Fruit fly (Drosophila melanogaster) whole organism, embryonic: ENCODE results near the gene CG3117.

Experiments
- CG10147 ChIP-seq: fragments of 200-800 bp; sonication (Bioruptor generic); optimal IDR thresholded peaks from 2 replicates; lab custom pipeline; 2019; ENCODE audit warnings: missing biosample characterization, mild to moderate bottlenecking, missing genetic modification characterization, moderate library complexity
- CG10565 ChIP-seq: fragments of 200-800 bp; sonication (Bioruptor generic); optimal IDR thresholded peaks from 3 replicates; lab custom pipeline; 2016; ENCODE audit warnings: missing biosample characterization, mild to moderate bottlenecking, missing genetic modification characterization
- CG12659 ChIP-seq: fragments of 200-800 bp; sonication (Bioruptor generic); optimal IDR thresholded peaks from 3 replicates; lab custom pipeline; 2017; ENCODE audit warnings: mild to moderate bottlenecking, missing biosample characterization, missing genetic modification reagents, missing genetic modification characterization
- CG12769 ChIP-seq: fragments of 200-800 bp; sonication (Bioruptor generic); optimal IDR thresholded peaks from 2 replicates; lab custom pipeline; 2019; ENCODE audit warnings: missing biosample characterization, mild to moderate bottlenecking, missing genetic modification characterization, moderate library complexity
- CG14441 ChIP-seq: fragments of 200-800 bp; sonication (Bioruptor generic); IDR thresholded peaks from 2 replicates; pipeline ENCODE4 v1.3.6; 2022; ENCODE audit warnings: missing biosample characterization, missing genetic modification characterization
- CG14860 ChIP-seq: fragments of 200-800 bp; sonication (Bioruptor generic); IDR thresholded peaks from 3 replicates; pipeline ENCODE4 v1.3.6; 2022; ENCODE audit warnings: missing biosample characterization, missing genetic modification characterization; ENCODE audit not compliant: partially characterized antibody
- CG14965 ChIP-seq: fragments of 200-800 bp; sonication (Bioruptor generic); optimal IDR thresholded peaks from 2 replicates; lab custom pipeline; 2016; ENCODE audit warnings: missing biosample characterization, missing genetic modification characterization, borderline replicate concordance
- CG2116 ChIP-seq: fragments of 200-800 bp; sonication (Bioruptor generic); optimal IDR thresholded peaks from 3 replicates; lab custom pipeline; 2018; ENCODE audit warnings: missing biosample characterization, mild to moderate bottlenecking, missing genetic modification characterization
- CG2202 ChIP-seq: fragments of 200-800 bp; sonication (Bioruptor generic); optimal IDR thresholded peaks from 2 replicates; lab custom pipeline; 2018; ENCODE audit warnings: missing biosample characterization, mild to moderate bottlenecking, missing genetic modification characterization
- CG2678 ChIP-seq: fragments of 200-800 bp; sonication (Bioruptor generic); optimal IDR thresholded peaks from 3 replicates; lab custom pipeline; 2019; ENCODE audit warnings: missing biosample characterization, mild to moderate bottlenecking, missing genetic modification characterization, moderate library complexity
- CG31224 ChIP-seq: fragments of 200-800 bp; sonication (Bioruptor generic); IDR thresholded peaks from 2 replicates; pipeline ENCODE4 v1.3.6; 2022; ENCODE audit warnings: missing biosample characterization, missing genetic modification characterization
- CG34376 ChIP-seq: fragments of 200-800 bp; sonication (Bioruptor generic); optimal IDR thresholded peaks from 2 replicates; lab custom pipeline; 2018; ENCODE audit warnings: missing biosample characterization, mild to moderate bottlenecking, missing genetic modification characterization
- CG42726 ChIP-seq: fragments of 200-800 bp; sonication (Bioruptor generic); IDR thresholded peaks from 2 replicates; pipeline ENCODE4 v1.3.6; 2022; ENCODE audit warnings: missing biosample characterization, missing genetic modification characterization; ENCODE audit not compliant: partially characterized antibody
- CG4360 ChIP-seq: fragments of 200-800 bp; sonication (Bioruptor generic); IDR thresholded peaks from 2 replicates; pipeline ENCODE4 v1.3.6; 2022; ENCODE audit warnings: missing biosample characterization, missing genetic modification characterization
- CG43689 ChIP-seq: fragments of 200-800 bp; sonication (Bioruptor generic); IDR thresholded peaks from 2 replicates; pipeline ENCODE4 v1.3.6; 2022; ENCODE audit warnings: missing biosample characterization, missing genetic modification characterization
- CG8765 ChIP-seq: fragments of 200-800 bp; sonication (Bioruptor generic); IDR thresholded peaks from 2 replicates; pipeline ENCODE4 v1.3.6; 2022; ENCODE audit warnings: missing biosample characterization, missing genetic modification characterization
- CG8944 ChIP-seq: fragments of 200-800 bp; sonication (Bioruptor generic); optimal IDR thresholded peaks from 3 replicates; lab custom pipeline; 2016; ENCODE audit warnings: missing biosample characterization, missing genetic modification characterization
- CTCF ChIP-seq: fragments of 200-800 bp; sonication (Bioruptor generic); optimal IDR thresholded peaks from 2 replicates; lab custom pipeline; 2017; ENCODE audit warnings: missing biosample characterization, mild to moderate bottlenecking, missing genetic modification characterization, moderate library complexity
- CkIIα-i1 ChIP-seq: fragments of 200-800 bp; sonication (Bioruptor generic); IDR thresholded peaks from 2 replicates; pipeline ENCODE4 v1.3.6; 2022; ENCODE audit warnings: missing biosample characterization, missing genetic modification characterization
- D19B ChIP-seq: fragments of 200-800 bp; sonication (Bioruptor generic); optimal IDR thresholded peaks from 2 replicates; lab custom pipeline; 2017; ENCODE audit warnings: missing biosample characterization, mild to moderate bottlenecking, missing genetic modification characterization
- Hr3 ChIP-seq: fragments of 200-800 bp; sonication (Bioruptor generic); optimal IDR thresholded peaks from 3 replicates; lab custom pipeline; 2016; ENCODE audit warnings: missing biosample characterization, missing genetic modification characterization
- Lpt ChIP-seq: fragments of >200 bp; optimal IDR thresholded peaks from 2 replicates; lab custom pipeline; 2018; ENCODE audit warnings: missing biosample characterization, missing genetic modification characterization
- MESR4 ChIP-seq: fragments of 200-800 bp; sonication (Bioruptor generic); optimal IDR thresholded peaks from 2 replicates; lab custom pipeline; 2018; ENCODE audit warnings: missing biosample characterization, mild to moderate bottlenecking, missing genetic modification characterization, moderate library complexity
- Nf-YC ChIP-seq: fragments of 200-800 bp; optimal IDR thresholded peaks from 3 replicates; lab custom pipeline; 2019; ENCODE audit warnings: missing biosample characterization, mild to moderate bottlenecking, missing genetic modification characterization, moderate library complexity
- Ptx1 ChIP-seq: fragments of 200-800 bp; sonication (Bioruptor generic); IDR thresholded peaks from 2 replicates; pipeline ENCODE4 v1.3.6; 2022; ENCODE audit warnings: missing biosample characterization, missing genetic modification characterization
- Rx ChIP-seq: fragments of 200-800 bp; sonication (Bioruptor generic); IDR thresholded peaks from 2 replicates; pipeline ENCODE4 v1.3.6; 2022; ENCODE audit warnings: missing biosample characterization, missing genetic modification characterization
- TFAM ChIP-seq: fragments of 200-800 bp; sonication (Bioruptor generic); optimal IDR thresholded peaks from 2 replicates; lab custom pipeline; 2017; ENCODE audit warnings: missing biosample characterization, missing genetic modification characterization, inconsistent platforms
- Vsx1 ChIP-seq: fragments of 200-800 bp; sonication (Bioruptor generic); optimal IDR thresholded peaks from 2 replicates; lab custom pipeline; 2017; ENCODE audit warnings: missing biosample characterization, mild to moderate bottlenecking, missing genetic modification characterization, missing genetic modification reagents
- Xbp1 ChIP-seq: fragments of 200-800 bp; sonication (Bioruptor generic); optimal IDR thresholded peaks from 3 replicates; lab custom pipeline; 2016; ENCODE audit warnings: missing biosample characterization, mild to moderate bottlenecking, missing genetic modification characterization
- bowl ChIP-seq: fragments of 200-800 bp; sonication (Bioruptor generic); IDR thresholded peaks from 2 replicates; pipeline ENCODE4 v1.3.6; 2022; ENCODE audit warnings: missing biosample characterization, missing genetic modification characterization
- da ChIP-seq: fragments of 200-800 bp; sonication (Bioruptor generic); optimal IDR thresholded peaks from 2 replicates; lab custom pipeline; 2016; ENCODE audit warnings: missing biosample characterization, missing genetic modification characterization
- exex ChIP-seq: fragments of 200-800 bp; sonication (Bioruptor generic); optimal IDR thresholded peaks from 4 replicates; lab custom pipeline; 2018; ENCODE audit warnings: missing biosample characterization, mild to moderate bottlenecking, missing genetic modification characterization, moderate library complexity
- ind ChIP-seq: fragments of 200-800 bp; sonication (Bioruptor generic); optimal IDR thresholded peaks from 3 replicates; lab custom pipeline; 2016; ENCODE audit warnings: missing biosample characterization, missing genetic modification characterization
- kah ChIP-seq: fragments of 200-800 bp; sonication (Bioruptor generic); optimal IDR thresholded peaks from 2 replicates; lab custom pipeline; 2018; ENCODE audit warnings: missing biosample characterization, mild to moderate bottlenecking, missing genetic modification characterization
- ken ChIP-seq: fragments of 200-800 bp; sonication (Bioruptor generic); IDR thresholded peaks from 3 replicates; pipeline ENCODE4 v1.3.6; 2022; ENCODE audit warnings: missing biosample characterization, missing genetic modification characterization
- lbe ChIP-seq: fragments of 200-800 bp; sonication (Bioruptor generic); optimal IDR thresholded peaks from 2 replicates; lab custom pipeline; 2016; ENCODE audit warnings: missing biosample characterization, mild to moderate bottlenecking, missing genetic modification characterization
- lmd ChIP-seq: fragments of 200-800 bp; sonication (Bioruptor generic); IDR thresholded peaks from 2 replicates; pipeline ENCODE4 v1.3.6; 2022; ENCODE audit warnings: missing biosample characterization, missing genetic modification characterization
- mirr ChIP-seq: fragments of 200-800 bp; sonication (Bioruptor generic); optimal IDR thresholded peaks from 3 replicates; lab custom pipeline; 2018; ENCODE audit warnings: missing biosample characterization, mild to moderate bottlenecking, missing genetic modification characterization
- nom ChIP-seq: fragments of 200-800 bp; sonication (Bioruptor generic); optimal IDR thresholded peaks from 2 replicates; lab custom pipeline; 2017; ENCODE audit warnings: missing biosample characterization, missing genetic modification characterization, mild to moderate bottlenecking, moderate library complexity, missing genetic modification reagents
- onecut ChIP-seq: fragments of 200-800 bp; sonication (Bioruptor generic); IDR thresholded peaks from 2 replicates; pipeline ENCODE4 v1.3.6; 2022; ENCODE audit warnings: missing biosample characterization, missing genetic modification characterization
- pan ChIP-seq, 4 experiments: fragments of >200 bp in 3 of 4; fragments of 200-800 bp in 1 of 4; sonication (Bioruptor generic) in 1 of 4; optimal IDR thresholded peaks in 3 of 4; IDR thresholded peaks in 1 of 4; 2 replicates each; pipeline versions ENCODE4 v1.3.6 to Lab custom; 2017 to 2022; ENCODE audit warnings: missing biosample characterization in 2 of 4, missing genetic modification characterization in 2 of 4, mixed read lengths in 1 of 4
- pros ChIP-seq: fragments of 200-800 bp; sonication (Bioruptor generic); optimal IDR thresholded peaks from 3 replicates; lab custom pipeline; 2019; ENCODE audit warnings: missing biosample characterization, mild to moderate bottlenecking, missing genetic modification characterization, moderate library complexity
- sens ChIP-seq: fragments of 200-800 bp; sonication (Bioruptor generic); peaks from one replicate; lab custom pipeline; 2016; ENCODE audit warnings: missing biosample characterization, missing genetic modification characterization
- stwl ChIP-seq: fragments of 200-800 bp; sonication (Bioruptor generic); optimal IDR thresholded peaks from 3 replicates; lab custom pipeline; 2018; ENCODE audit warnings: missing biosample characterization, mild to moderate bottlenecking, missing genetic modification characterization, moderate library complexity
- sug ChIP-seq: fragments of 200-800 bp; optimal IDR thresholded peaks from 2 replicates; lab custom pipeline; 2019; ENCODE audit warnings: missing biosample characterization, mild to moderate bottlenecking, missing genetic modification characterization, moderate library complexity
- twi ChIP-seq: fragments of 200-800 bp; optimal IDR thresholded peaks from 2 replicates; lab custom pipeline; 2019; ENCODE audit warnings: missing biosample characterization, mild to moderate bottlenecking, missing genetic modification characterization, moderate library complexity
- unpg ChIP-seq: fragments of 200-800 bp; sonication (Bioruptor generic); optimal IDR thresholded peaks from 3 replicates; lab custom pipeline; 2018; ENCODE audit warnings: missing biosample characterization, mild to moderate bottlenecking, missing genetic modification characterization, moderate library complexity
- wdn ChIP-seq: fragments of 200-800 bp; sonication (Bioruptor generic); IDR thresholded peaks from 2 replicates; pipeline ENCODE4 v1.3.6; 2022; ENCODE audit warnings: missing biosample characterization, missing genetic modification characterization
- wek ChIP-seq: fragments of 200-800 bp; sonication (Bioruptor generic); optimal IDR thresholded peaks from 3 replicates; lab custom pipeline; 2018; ENCODE audit warnings: missing biosample characterization, mild to moderate bottlenecking, missing genetic modification characterization, moderate library complexity
- zen2 ChIP-seq: fragments of 200-800 bp; sonication (Bioruptor generic); IDR thresholded peaks from 3 replicates; pipeline ENCODE4 v1.3.6; 2022; ENCODE audit warnings: missing biosample characterization, missing genetic modification characterization; ENCODE audit not compliant: partially characterized antibody

CG3117 gene

dm6 chr2L:2807597-2807996 lies 39.4 kb downstream of the CG3117 start (continued):
- TF ChIP-seq CG14965 (GFP tag; lab: Kevin White, UChicago) = no peak
- TF ChIP-seq CG10147 = no peak
- TF ChIP-seq CkIIα-i1 (GFP tag; lab: Robert Waterston, UW) = no peak
- no peak for TF ChIP-seq CG43689 (GFP tag; lab: Robert Waterston, UW)
- no peak for TF ChIP-seq Hr3
- no peak for TF ChIP-seq CTCF (GFP tag; lab: Kevin White, UChicago)
- peak; percentile 13 for TF ChIP-seq sens (GFP tag; lab: Kevin White, UChicago)
- TF ChIP-seq CG10565 = no peak
- no peak for TF ChIP-seq da
- TF ChIP-seq CG2678 (tag; lab: Kevin White, UChicago) = no peak
- TF ChIP-seq twi (tag; lab: Kevin White, UChicago) = no peak
- no peak for TF ChIP-seq CG8944 (GFP tag; lab: Kevin White, UChicago)
- TF ChIP-seq CG31224 (GFP tag; lab: Robert Waterston, UW) = no peak
- TF ChIP-seq lbe (GFP tag; lab: Kevin White, UChicago) = no peak
- no peak for TF ChIP-seq CG12769 (tag; lab: Kevin White, UChicago)
- TF ChIP-seq CG8765 (GFP tag; lab: Robert Waterston, UW) = no peak
- TF ChIP-seq Vsx1 (GFP tag; lab: Kevin White, UChicago) = no peak
- no peak for TF ChIP-seq CG4360 (GFP tag; lab: Robert Waterston, UW)
- no peak for TF ChIP-seq unpg (GFP tag; lab: Kevin White, UChicago)
- no peak for TF ChIP-seq onecut
- no peak for TF ChIP-seq CG14441
- no peak for TF ChIP-seq Ptx1 (GFP tag; lab: Robert Waterston, UW)
- TF ChIP-seq CG2202 (tag; lab: Kevin White, UChicago) = no peak
- no peak for TF ChIP-seq stwl (tag; lab: Kevin White, UChicago)
- TF ChIP-seq Lpt (GFP tag; lab: Kevin White, UChicago) = no peak
- peak; percentile 78 for TF ChIP-seq exex (tag; lab: Kevin White, UChicago)
- no peak for TF ChIP-seq Rx
- no peak for TF ChIP-seq wdn (GFP tag; lab: Robert Waterston, UW)
- no peak for TF ChIP-seq kah
- TF ChIP-seq wek (GFP tag; lab: Kevin White, UChicago) = no peak
- TF ChIP-seq CG12659 = no peak
- no peak for TF ChIP-seq MESR4 (GFP tag; lab: Kevin White, UChicago)
- TF ChIP-seq Xbp1 (GFP tag; lab: Kevin White, UChicago) = no peak
- no peak for TF ChIP-seq bowl (GFP tag; lab: Robert Waterston, UW)
- TF ChIP-seq TFAM (GFP tag; lab: Kevin White, UChicago) = no peak
- TF ChIP-seq pros (GFP tag; lab: Kevin White, UChicago) = no peak
- no peak for TF ChIP-seq zen2 (GFP tag; lab: Robert Waterston, UW)
- TF ChIP-seq ind = no peak
- no peak for TF ChIP-seq D19B (GFP tag; lab: Kevin White, UChicago)
- peak; percentile 58 for TF ChIP-seq sug
- peak; percentile 64 for TF ChIP-seq CG34376 (GFP tag; lab: Kevin White, UChicago)
- TF ChIP-seq CG2116 (GFP tag; lab: Kevin White, UChicago) = no peak
- no peak for TF ChIP-seq lmd (GFP tag; lab: Robert Waterston, UW)
- no peak for TF ChIP-seq pan (optimal IDR thresholded peaks at IDR 0.05; lab: Kevin White, UChicago)
- no peak for TF ChIP-seq pan (GFP tag; optimal IDR thresholded peaks at IDR 0.05 in 1 of 2, IDR thresholded peaks at IDR 0.05 in 1 of 2)
- TF ChIP-seq CG42726 (GFP tag; lab: Robert Waterston, UW) = no peak
- no peak for TF ChIP-seq ken (GFP tag; lab: Robert Waterston, UW)
- TF ChIP-seq Nf-YC (tag; lab: Kevin White, UChicago) = no peak
- no peak for TF ChIP-seq nom (GFP tag; lab: Kevin White, UChicago)
- no peak for TF ChIP-seq CG14860 (GFP tag; lab: Robert Waterston, UW)
- peak; percentile 42 for TF ChIP-seq mirr (GFP tag; lab: Kevin White, UChicago)
